Fruit fly (Drosophila melanogaster) whole organism, embryonic: ENCODE data around the gene CG14302.

Source experiments
- Adf1 ChIP-seq: fragments of 200-800 bp; sonication (Bioruptor generic); IDR thresholded peaks from 2 replicates; pipeline ENCODE4 v1.3.6; 2022; ENCODE audit warnings: missing biosample characterization, missing genetic modification characterization
- Antp ChIP-seq: fragments of 200-800 bp; sonication (Bioruptor generic); optimal IDR thresholded peaks from 3 replicates; lab custom pipeline; 2016; ENCODE audit warnings: missing biosample characterization, missing genetic modification characterization
- CG10267 ChIP-seq: fragments of 200-800 bp; sonication (Bioruptor generic); optimal IDR thresholded peaks from 2 replicates; lab custom pipeline; 2018; ENCODE audit warnings: missing biosample characterization, mild to moderate bottlenecking, missing genetic modification characterization, moderate library complexity
- CG10366 ChIP-seq: fragments of 200-800 bp; sonication (Bioruptor generic); IDR thresholded peaks from 2 replicates; pipeline ENCODE4 v1.3.6; 2022; ENCODE audit warnings: missing biosample characterization, missing genetic modification characterization
- CG11456 ChIP-seq: fragments of 200-800 bp; sonication (Bioruptor generic); IDR thresholded peaks from 3 replicates; pipeline ENCODE4 v1.3.6; 2022; ENCODE audit warnings: missing biosample characterization, missing genetic modification characterization
- CG14667 ChIP-seq: fragments of 200-800 bp; sonication (Bioruptor generic); IDR thresholded peaks from 2 replicates; pipeline ENCODE4 v1.3.6; 2022; ENCODE audit warnings: missing biosample characterization, missing genetic modification characterization
- CG17385 ChIP-seq: fragments of 200-800 bp; sonication (Bioruptor generic); optimal IDR thresholded peaks from 3 replicates; lab custom pipeline; 2018; ENCODE audit warnings: missing biosample characterization, mild to moderate bottlenecking, missing genetic modification characterization
- CG31441 ChIP-seq: fragments of 200-800 bp; sonication (Bioruptor generic); IDR thresholded peaks from 2 replicates; pipeline ENCODE4 v1.3.6; 2022; ENCODE audit warnings: missing biosample characterization, missing genetic modification characterization
- CG32772 ChIP-seq: fragments of 200-800 bp; sonication (Bioruptor generic); IDR thresholded peaks from 2 replicates; pipeline ENCODE4 v1.3.6; 2022; ENCODE audit warnings: missing biosample characterization, missing genetic modification characterization
- CG33213 ChIP-seq: fragments of 200-800 bp; sonication (Bioruptor generic); optimal IDR thresholded peaks from 3 replicates; lab custom pipeline; 2016; ENCODE audit warnings: missing biosample characterization, missing genetic modification characterization
- CG6254 ChIP-seq: fragments of 200-800 bp; sonication (Bioruptor generic); optimal IDR thresholded peaks from 3 replicates; lab custom pipeline; 2017; ENCODE audit warnings: mild to moderate bottlenecking, missing biosample characterization, missing genetic modification reagents, missing genetic modification characterization
- CG6791 ChIP-seq: fragments of 200-800 bp; sonication (Bioruptor generic); IDR thresholded peaks from 3 replicates; pipeline ENCODE4 v1.3.6; 2022; ENCODE audit warnings: missing biosample characterization, missing genetic modification characterization; ENCODE audit not compliant: partially characterized antibody
- CG7987 ChIP-seq: fragments of 200-800 bp; sonication (Bioruptor generic); optimal IDR thresholded peaks from 2 replicates; lab custom pipeline; 2018; ENCODE audit warnings: missing biosample characterization, mild to moderate bottlenecking, missing genetic modification characterization, moderate library complexity
- CG8089 ChIP-seq: fragments of 200-800 bp; sonication (Bioruptor generic); optimal IDR thresholded peaks from 3 replicates; lab custom pipeline; 2016; ENCODE audit warnings: missing biosample characterization, missing genetic modification characterization
- CG8478 ChIP-seq: fragments of >200 bp; optimal IDR thresholded peaks from 2 replicates; lab custom pipeline; 2018
- Chrac-16 ChIP-seq: fragments of 200-800 bp; sonication (Bioruptor generic); optimal IDR thresholded peaks from 3 replicates; lab custom pipeline; 2016; ENCODE audit warnings: missing biosample characterization, missing genetic modification characterization
- CoRest ChIP-seq: fragments of 200-800 bp; sonication (Bioruptor generic); optimal IDR thresholded peaks from 3 replicates; lab custom pipeline; 2018; ENCODE audit warnings: missing biosample characterization, mild to moderate bottlenecking, missing genetic modification characterization, moderate library complexity
- Dbx ChIP-seq: fragments of 200-800 bp; sonication (Bioruptor generic); IDR thresholded peaks from 3 replicates; pipeline ENCODE4 v1.3.6; 2022; ENCODE audit warnings: missing biosample characterization, missing genetic modification characterization
- Dref ChIP-seq: fragments of 200-800 bp; sonication (Bioruptor generic); IDR thresholded peaks from 2 replicates; pipeline ENCODE4 v1.3.6; 2022; ENCODE audit warnings: missing biosample characterization, missing genetic modification characterization
- Hr39 ChIP-seq: fragments of >200 bp; optimal IDR thresholded peaks from 2 replicates; lab custom pipeline; 2017
- Hsf ChIP-seq: fragments of 200-800 bp; sonication (Bioruptor generic); optimal IDR thresholded peaks from 3 replicates; lab custom pipeline; 2016; ENCODE audit warnings: missing biosample characterization, missing genetic modification characterization
- Mad ChIP-seq: fragments of 200-800 bp; sonication (Bioruptor generic); optimal IDR thresholded peaks from 2 replicates; lab custom pipeline; 2016; ENCODE audit warnings: missing biosample characterization, missing genetic modification characterization
- Meics ChIP-seq: fragments of 200-800 bp; sonication (Bioruptor generic); optimal IDR thresholded peaks from 2 replicates; lab custom pipeline; 2017; ENCODE audit warnings: missing biosample characterization, mild to moderate bottlenecking, missing genetic modification characterization
- Poxn ChIP-seq: fragments of 200-800 bp; sonication (Bioruptor generic); IDR thresholded peaks from 2 replicates; pipeline ENCODE4 v1.3.6; 2022; ENCODE audit warnings: missing biosample characterization, missing genetic modification characterization
- Taf1 ChIP-seq: fragments of 200-800 bp; sonication (Bioruptor generic); IDR thresholded peaks from 2 replicates; pipeline ENCODE4 v1.3.6; 2022; ENCODE audit warnings: missing biosample characterization, missing genetic modification characterization
- ase ChIP-seq: fragments of 200-800 bp; sonication (Bioruptor generic); IDR thresholded peaks from 3 replicates; pipeline ENCODE4 v1.3.6; 2022; ENCODE audit warnings: missing biosample characterization, missing genetic modification characterization
- btn ChIP-seq: fragments of 200-800 bp; sonication (Bioruptor generic); optimal IDR thresholded peaks from 2 replicates; lab custom pipeline; 2016; ENCODE audit warnings: missing biosample characterization, missing genetic modification characterization
- danr ChIP-seq: fragments of 200-800 bp; sonication (Bioruptor generic); IDR thresholded peaks from 2 replicates; pipeline ENCODE4 v1.3.6; 2022; ENCODE audit warnings: missing biosample characterization, missing genetic modification characterization
- dpn ChIP-seq, 2 experiments: fragments of 200-800 bp; sonication (Bioruptor generic); optimal IDR thresholded peaks; 3 replicates each; lab custom pipeline; 2016; ENCODE audit warnings: missing biosample characterization in 2 of 2, missing genetic modification characterization in 2 of 2
- ems ChIP-seq: fragments of 200-800 bp; sonication (Bioruptor generic); optimal IDR thresholded peaks from 3 replicates; lab custom pipeline; 2016; ENCODE audit warnings: missing biosample characterization, missing genetic modification characterization
- esg ChIP-seq: fragments of 200-800 bp; sonication (Bioruptor generic); conservative IDR thresholded peaks from 2 replicates; pipeline ENCODE4 v1.3.6; 2022; ENCODE audit warnings: missing biosample characterization, missing genetic modification characterization
- eyg ChIP-seq: fragments of 200-800 bp; sonication (Bioruptor generic); optimal IDR thresholded peaks from 3 replicates; lab custom pipeline; 2016; ENCODE audit warnings: missing biosample characterization, missing genetic modification characterization
- ftz-f1 ChIP-seq: fragments of 200-800 bp; sonication (Bioruptor generic); optimal IDR thresholded peaks from 2 replicates; lab custom pipeline; 2016; ENCODE audit warnings: missing biosample characterization, missing genetic modification characterization
- gsb ChIP-seq: fragments of 200-800 bp; sonication (Bioruptor generic); IDR thresholded peaks from 2 replicates; pipeline ENCODE4 v1.3.6; 2022; ENCODE audit warnings: missing biosample characterization, missing genetic modification characterization
- jumu ChIP-seq: fragments of 200-800 bp; sonication (Bioruptor generic); optimal IDR thresholded peaks from 3 replicates; lab custom pipeline; 2016; ENCODE audit warnings: missing biosample characterization, missing genetic modification characterization
- ken ChIP-seq: fragments of 200-800 bp; sonication (Bioruptor generic); IDR thresholded peaks from 3 replicates; pipeline ENCODE4 v1.3.6; 2022; ENCODE audit warnings: missing biosample characterization, missing genetic modification characterization
- pnt ChIP-seq: fragments of 200-800 bp; sonication (Bioruptor generic); optimal IDR thresholded peaks from 3 replicates; lab custom pipeline; 2016; ENCODE audit warnings: missing biosample characterization, missing genetic modification characterization
- ranshi ChIP-seq: fragments of 200-800 bp; sonication (Bioruptor generic); IDR thresholded peaks from 2 replicates; pipeline ENCODE4 v1.3.6; 2022; ENCODE audit warnings: missing biosample characterization, missing genetic modification characterization
- salm ChIP-seq: fragments of 200-800 bp; sonication (Bioruptor generic); optimal IDR thresholded peaks from 2 replicates; lab custom pipeline; 2018; ENCODE audit warnings: missing biosample characterization, mild to moderate bottlenecking, missing genetic modification characterization
- scrt ChIP-seq: fragments of 200-800 bp; sonication (Bioruptor generic); optimal IDR thresholded peaks from 2 replicates; lab custom pipeline; 2018; ENCODE audit warnings: missing biosample characterization, mild to moderate bottlenecking, missing genetic modification characterization, moderate library complexity
- sens-2 ChIP-seq: fragments of 200-800 bp; sonication (Bioruptor generic); IDR thresholded peaks from 2 replicates; pipeline ENCODE4 v1.3.6; 2022; ENCODE audit warnings: missing biosample characterization, missing genetic modification characterization
- shn ChIP-seq: fragments of 200-800 bp; sonication (Bioruptor generic); optimal IDR thresholded peaks from 3 replicates; lab custom pipeline; 2016; ENCODE audit warnings: missing biosample characterization, missing genetic modification characterization
- sisA ChIP-seq: fragments of 200-800 bp; sonication (Bioruptor generic); IDR thresholded peaks from 2 replicates; pipeline ENCODE4 v1.3.6; 2022; ENCODE audit warnings: missing biosample characterization, missing genetic modification characterization
- sob ChIP-seq: fragments of 200-800 bp; sonication (Bioruptor generic); IDR thresholded peaks from 2 replicates; pipeline ENCODE4 v1.3.6; 2022; ENCODE audit warnings: missing biosample characterization, missing genetic modification characterization
- sqz ChIP-seq: fragments of 200-800 bp; sonication (Bioruptor generic); optimal IDR thresholded peaks from 3 replicates; lab custom pipeline; 2018; ENCODE audit warnings: missing biosample characterization, mild to moderate bottlenecking, missing genetic modification characterization
- stwl ChIP-seq: fragments of 200-800 bp; sonication (Bioruptor generic); optimal IDR thresholded peaks from 3 replicates; lab custom pipeline; 2018; ENCODE audit warnings: missing biosample characterization, mild to moderate bottlenecking, missing genetic modification characterization, moderate library complexity
- tna ChIP-seq: fragments of 200-800 bp; sonication (Bioruptor generic); IDR thresholded peaks from 2 replicates; pipeline ENCODE4 v1.3.6; 2022; ENCODE audit warnings: missing biosample characterization, missing genetic modification characterization; ENCODE audit not compliant: partially characterized antibody
- trem ChIP-seq: fragments of 200-800 bp; optimal IDR thresholded peaks from 3 replicates; lab custom pipeline; 2019; ENCODE audit warnings: missing biosample characterization, mild to moderate bottlenecking, missing genetic modification characterization, moderate library complexity
- twi ChIP-seq: fragments of 200-800 bp; optimal IDR thresholded peaks from 2 replicates; lab custom pipeline; 2019; ENCODE audit warnings: missing biosample characterization, mild to moderate bottlenecking, missing genetic modification characterization, moderate library complexity
- vvl ChIP-seq: fragments of 200-800 bp; sonication (Bioruptor generic); IDR thresholded peaks from 2 replicates; pipeline ENCODE4 v1.3.6; 2022; ENCODE audit warnings: missing biosample characterization, missing genetic modification characterization
- wdn ChIP-seq: fragments of 200-800 bp; sonication (Bioruptor generic); IDR thresholded peaks from 2 replicates; pipeline ENCODE4 v1.3.6; 2022; ENCODE audit warnings: missing biosample characterization, missing genetic modification characterization

The CG14302 gene

DNA sequence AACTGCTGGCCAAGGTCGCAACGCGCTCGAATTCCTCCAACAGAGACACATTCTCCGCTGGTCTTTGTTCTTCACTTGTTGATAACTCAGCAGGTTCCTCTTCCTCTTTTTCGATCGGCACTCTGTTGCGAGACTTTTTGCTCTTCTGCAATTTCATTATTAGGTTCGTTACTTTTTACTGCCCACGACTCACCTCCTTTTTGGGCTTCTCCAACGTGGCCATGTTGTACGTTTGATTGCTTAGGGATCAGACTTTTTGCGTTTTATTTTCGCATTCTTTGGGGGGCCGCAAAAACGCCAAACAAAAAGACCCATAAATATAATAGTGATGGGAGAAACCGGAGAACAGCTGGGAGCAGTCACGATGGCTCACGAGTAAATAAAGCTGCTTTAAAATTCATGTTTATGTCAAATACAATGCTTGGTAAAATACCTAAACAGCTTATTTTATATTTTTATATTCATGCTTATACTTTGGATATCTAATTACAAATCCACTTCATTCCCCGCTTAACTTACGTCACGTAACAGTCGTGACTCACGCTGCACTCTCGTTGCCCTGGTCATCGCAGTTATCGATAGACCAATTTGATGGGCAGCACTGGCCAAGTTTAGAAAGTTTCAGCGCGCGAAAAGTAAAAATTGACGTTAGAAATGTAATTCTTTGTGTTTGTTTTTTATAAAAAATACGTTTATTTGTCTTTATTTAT lies 26.2 kb downstream of the CG14302 start, which contains the start of gene Epg5 (continued):
- TF ChIP-seq Taf1 (GFP tag; lab: Robert Waterston, UW) = no peak; the same call in 1 of the 2 replicates
- TF ChIP-seq sqz (GFP tag; lab: Kevin White, UChicago) = no peak
- TF ChIP-seq Meics = no peak
- TF ChIP-seq CG8478 (lab: Kevin White, UChicago) = no peak
- no peak for TF ChIP-seq CG31441
- TF ChIP-seq CG10366 (GFP tag; lab: Robert Waterston, UW) = peak; percentile 64
- TF ChIP-seq CG10267 (tag; lab: Kevin White, UChicago) = peak; percentile 74
- peak; percentile 68; the same call in 1 of the 2 replicates for TF ChIP-seq ranshi (GFP tag; lab: Robert Waterston, UW)
- TF ChIP-seq stwl (tag; lab: Kevin White, UChicago) = peak; percentile 70
- peak; percentile 78 for TF ChIP-seq Dref (GFP tag; lab: Robert Waterston, UW)
- peak; percentile 80 for TF ChIP-seq Dbx (GFP tag; lab: Robert Waterston, UW)
- TF ChIP-seq btn (GFP tag; lab: Kevin White, UChicago) = peak; percentile 29
- peak; percentile 42 for TF ChIP-seq ftz-f1 (GFP tag; lab: Kevin White, UChicago)
- peak; percentile 47; the same call in 1 of the 2 replicates for TF ChIP-seq Adf1
- no peak for TF ChIP-seq danr (GFP tag; lab: Robert Waterston, UW)
- peak; percentile 73 for TF ChIP-seq Antp
- TF ChIP-seq CG33213 (GFP tag; lab: Kevin White, UChicago) = peak; percentile 45
- TF ChIP-seq Hsf (GFP tag; lab: Kevin White, UChicago) = peak; percentile 80
- TF ChIP-seq dpn (GFP tag; optimal IDR thresholded peaks at IDR 0.05; lab: Kevin White, UChicago) = peak; percentile 83 to 85
- TF ChIP-seq CG6254 (GFP tag; lab: Kevin White, UChicago) = no peak
- peak; percentile 63 for TF ChIP-seq Chrac-16
- TF ChIP-seq CG7987 (GFP tag; lab: Kevin White, UChicago) = peak; percentile 40
- TF ChIP-seq CG32772 = peak; percentile 73
- no peak for TF ChIP-seq twi (tag; lab: Kevin White, UChicago)
- TF ChIP-seq ase (GFP tag; lab: Robert Waterston, UW) = peak; percentile 56; the same call in 2 of the 3 replicates
- peak; percentile 64; the same call in 1 of the 3 replicates for TF ChIP-seq CG11456
- TF ChIP-seq pnt (GFP tag; lab: Kevin White, UChicago) = peak; percentile 69
- peak; percentile 85 for TF ChIP-seq tna (GFP tag; lab: Robert Waterston, UW)
- peak; percentile 73 for TF ChIP-seq trem
- TF ChIP-seq sisA (GFP tag; lab: Robert Waterston, UW) = peak; percentile 72
- peak; percentile 86 for TF ChIP-seq ems (GFP tag; lab: Kevin White, UChicago)
- TF ChIP-seq jumu (GFP tag; lab: Kevin White, UChicago) = peak; percentile 61
- peak; percentile 86 for TF ChIP-seq sob (GFP tag; lab: Robert Waterston, UW)
- TF ChIP-seq salm = no peak
- TF ChIP-seq esg (GFP tag; lab: Robert Waterston, UW) = peak; percentile 56
- peak; percentile 38 for TF ChIP-seq CG14667 (GFP tag; lab: Robert Waterston, UW)
- TF ChIP-seq Hr39 (lab: Kevin White, UChicago) = no peak
- TF ChIP-seq sens-2 = no peak
- TF ChIP-seq shn (GFP tag; lab: Kevin White, UChicago) = peak; percentile 71
- peak; percentile 22; the same call in 1 of the 2 replicates for TF ChIP-seq gsb (GFP tag; lab: Robert Waterston, UW)
- peak; percentile 45 for TF ChIP-seq CG8089 (GFP tag; lab: Kevin White, UChicago)
- peak; percentile 62; the same call in 1 of the 3 replicates for TF ChIP-seq ken (GFP tag; lab: Robert Waterston, UW)
- TF ChIP-seq vvl (GFP tag; lab: Robert Waterston, UW) = peak; percentile 53
- TF ChIP-seq CoRest (tag; lab: Kevin White, UChicago) = peak; percentile 84
- TF ChIP-seq wdn (GFP tag; lab: Robert Waterston, UW) = peak; percentile 54; the same call in 1 of the 2 replicates
- peak; percentile 65 for TF ChIP-seq scrt (GFP tag; lab: Kevin White, UChicago)
- peak; percentile 71 for TF ChIP-seq Mad
- TF ChIP-seq Poxn (GFP tag; lab: Robert Waterston, UW) = peak; percentile 41; the same call in 1 of the 2 replicates
- peak; percentile 68 for TF ChIP-seq CG17385 (GFP tag; lab: Kevin White, UChicago)
- peak; percentile 42 for TF ChIP-seq eyg (GFP tag; lab: Kevin White, UChicago)
- TF ChIP-seq CG6791 = peak; percentile 95
